Fruit fly (Drosophila melanogaster): ENCODE results near the gene Sc2.

Gene Sc2

dm6 chr3L:3942241-3943028, 39.1 kb downstream of the Sc2 start, which contains the start of the genes CG10863 and CG14982:
CG10863 (minus strand) TSS chr3L:3942465.
CG14982 (plus strand) TSS chr3L:3942710.
- TF ChIP-seq CG7101 (tag; optimal IDR thresholded peaks at IDR 0.05) = peak; percentile 50
- peak; percentile 87 for TF ChIP-seq Mnt (GFP tag; optimal IDR thresholded peaks at IDR 0.05)
- TF ChIP-seq CG11617 (GFP tag; optimal IDR thresholded peaks at IDR 0.05) = peak; percentile 15
- no peak for TF ChIP-seq kay (GFP tag; ENCODE audit: borderline replicate concordance)
- TF ChIP-seq CG1620 (GFP tag; optimal IDR thresholded peaks at IDR 0.05) = peak; percentile 25
- TF ChIP-seq CG14711 (tag; optimal IDR thresholded peaks at IDR 0.05) = peak; percentile 34
- TF ChIP-seq ovo (GFP tag; optimal IDR thresholded peaks at IDR 0.05) = no peak
- peak; percentile 10 for TF ChIP-seq pad (GFP tag; optimal IDR thresholded peaks at IDR 0.05)
- peak; percentile 54 for TF ChIP-seq CG12768 (GFP tag; optimal IDR thresholded peaks at IDR 0.05)
- TF ChIP-seq cic (GFP tag; optimal IDR thresholded peaks at IDR 0.05) = peak; percentile 87
- no peak for TF ChIP-seq toe (GFP tag; optimal IDR thresholded peaks at IDR 0.05)
- peak; percentile 49 for TF ChIP-seq Hr96 (GFP tag; optimal IDR thresholded peaks at IDR 0.05)
- TF ChIP-seq cnc (optimal IDR thresholded peaks at IDR 0.05) = no peak
- TF ChIP-seq bab1 (GFP tag; optimal IDR thresholded peaks at IDR 0.05) = peak; percentile 28
- TF ChIP-seq Crg-1 (GFP tag; optimal IDR thresholded peaks at IDR 0.05) = peak; percentile 7
- no peak for TF ChIP-seq tj (GFP tag; optimal IDR thresholded peaks at IDR 0.05)
- TF ChIP-seq CG7045 (GFP tag; optimal IDR thresholded peaks at IDR 0.05) = no peak
- TF ChIP-seq CG5204 (GFP tag; optimal IDR thresholded peaks at IDR 0.05) = no peak
- no peak for TF ChIP-seq Clk (GFP tag; optimal IDR thresholded peaks at IDR 0.05)
- peak; percentile 55 for TF ChIP-seq CG33017 (tag; optimal IDR thresholded peaks at IDR 0.05)

dm6 chr3L:3947301-3947941, 44.1 kb downstream of the Sc2 start, which contains the start of gene CG10853:
CG10853 (plus strand) TSS chr3L:3947891.
- TF ChIP-seq tj (GFP tag; optimal IDR thresholded peaks at IDR 0.05) (no peak), CG7101 (tag; optimal IDR thresholded peaks at IDR 0.05) (no peak), CG12768 (GFP tag; optimal IDR thresholded peaks at IDR 0.05) (no peak), CG1620 (GFP tag; optimal IDR thresholded peaks at IDR 0.05) (no peak), Crg-1 (GFP tag; optimal IDR thresholded peaks at IDR 0.05) (no peak), bab1 (GFP tag; optimal IDR thresholded peaks at IDR 0.05) (no peak), pad (GFP tag; optimal IDR thresholded peaks at IDR 0.05) (no peak), CG7045 (GFP tag; optimal IDR thresholded peaks at IDR 0.05) (no peak), toe (GFP tag; optimal IDR thresholded peaks at IDR 0.05) (no peak), cic (GFP tag; optimal IDR thresholded peaks at IDR 0.05) (no peak), cnc (optimal IDR thresholded peaks at IDR 0.05) (no peak), ovo (GFP tag; optimal IDR thresholded peaks at IDR 0.05) (no peak)

dm6 chr3L:3949205-3949604, 45.9 kb downstream of the Sc2 start, which contains the start of gene CG14983:
CG14983 (minus strand) TSS chr3L:3949305.
- no peak for TF ChIP-seq tj (GFP tag; optimal IDR thresholded peaks at IDR 0.05)
- no peak for TF ChIP-seq CG5204 (GFP tag; optimal IDR thresholded peaks at IDR 0.05)
- no peak for TF ChIP-seq bab1 (GFP tag; optimal IDR thresholded peaks at IDR 0.05)
- TF ChIP-seq pad (GFP tag; optimal IDR thresholded peaks at IDR 0.05) = no peak
- TF ChIP-seq Clk (GFP tag; optimal IDR thresholded peaks at IDR 0.05) = no peak
- TF ChIP-seq kay (GFP tag; ENCODE audit: borderline replicate concordance) = no peak
- no peak for TF ChIP-seq CG7045 (GFP tag; optimal IDR thresholded peaks at IDR 0.05)
- TF ChIP-seq Hr96 (GFP tag; optimal IDR thresholded peaks at IDR 0.05) = no peak
- no peak for TF ChIP-seq Mnt (GFP tag; optimal IDR thresholded peaks at IDR 0.05)
- no peak for TF ChIP-seq CG12768 (GFP tag; optimal IDR thresholded peaks at IDR 0.05)
- TF ChIP-seq CG14711 (tag; optimal IDR thresholded peaks at IDR 0.05) = no peak
- TF ChIP-seq CG11617 (GFP tag; optimal IDR thresholded peaks at IDR 0.05) = no peak
- no peak for TF ChIP-seq CG7101 (tag; optimal IDR thresholded peaks at IDR 0.05)
- TF ChIP-seq Crg-1 (GFP tag; optimal IDR thresholded peaks at IDR 0.05) = no peak
- no peak for TF ChIP-seq CG33017 (tag; optimal IDR thresholded peaks at IDR 0.05)
- TF ChIP-seq cic (GFP tag; optimal IDR thresholded peaks at IDR 0.05) = no peak
- no peak for TF ChIP-seq ovo (GFP tag; optimal IDR thresholded peaks at IDR 0.05)
- no peak for TF ChIP-seq cnc (optimal IDR thresholded peaks at IDR 0.05)
- no peak for TF ChIP-seq toe (GFP tag; optimal IDR thresholded peaks at IDR 0.05)
- TF ChIP-seq CG1620 (GFP tag; optimal IDR thresholded peaks at IDR 0.05) = no peak

dm6 chr3L:3951875-3952274, 48.6 kb downstream of the Sc2 start:
- TF ChIP-seq CG33017 (tag; optimal IDR thresholded peaks at IDR 0.05) = no peak
- no peak for TF ChIP-seq toe (GFP tag; optimal IDR thresholded peaks at IDR 0.05)
- no peak for TF ChIP-seq bab1 (GFP tag; optimal IDR thresholded peaks at IDR 0.05)
- TF ChIP-seq cnc (optimal IDR thresholded peaks at IDR 0.05) = no peak
- TF ChIP-seq CG7045 (GFP tag; optimal IDR thresholded peaks at IDR 0.05) = no peak
- TF ChIP-seq Clk (GFP tag; optimal IDR thresholded peaks at IDR 0.05) = no peak
- no peak for TF ChIP-seq CG1620 (GFP tag; optimal IDR thresholded peaks at IDR 0.05)
- no peak for TF ChIP-seq Crg-1 (GFP tag; optimal IDR thresholded peaks at IDR 0.05)
- no peak for TF ChIP-seq CG5204 (GFP tag; optimal IDR thresholded peaks at IDR 0.05)
- TF ChIP-seq CG11617 (GFP tag; optimal IDR thresholded peaks at IDR 0.05) = no peak
- TF ChIP-seq tj (GFP tag; optimal IDR thresholded peaks at IDR 0.05) = no peak
- no peak for TF ChIP-seq kay (GFP tag; ENCODE audit: borderline replicate concordance)
- no peak for TF ChIP-seq ovo (GFP tag; optimal IDR thresholded peaks at IDR 0.05)
- TF ChIP-seq Mnt (GFP tag; optimal IDR thresholded peaks at IDR 0.05) = no peak
- no peak for TF ChIP-seq Hr96 (GFP tag; optimal IDR thresholded peaks at IDR 0.05)
- TF ChIP-seq CG12768 (GFP tag; optimal IDR thresholded peaks at IDR 0.05) = no peak
- TF ChIP-seq CG7101 (tag; optimal IDR thresholded peaks at IDR 0.05) = no peak
- TF ChIP-seq CG14711 (tag; optimal IDR thresholded peaks at IDR 0.05) = no peak

- TF ChIP-seq CG7045 (GFP tag; optimal IDR thresholded peaks at IDR 0.05) (peak; percentile 13), CG33017 (tag; optimal IDR thresholded peaks at IDR 0.05) (no peak), bab1 (GFP tag; optimal IDR thresholded peaks at IDR 0.05) (no peak)
Measured at dm6 chr3L:3952468-3952867, 49.2 kb downstream of the Sc2 start, which contains the start of gene CG14984. CG14984 (minus strand) TSS chr3L:3952550.

Data from whole organism, adult.